Worm (Caenorhabditis elegans) whole organism, L4 larva: ENCODE results near the gene scl-26.

Source experiments
- D1046.2 ChIP-seq: fragments of 200-800 bp; sonication (Bioruptor generic); IDR thresholded peaks from 2 replicates; pipeline ENCODE4 v1.3.6; 2022; ENCODE audit warnings: missing genetic modification characterization, missing compliant biosample characterization
- F10B5.3 ChIP-seq: sonication (generic microtip); optimal IDR thresholded peaks from 2 replicates; lab custom pipeline; 2016; ENCODE audit warnings: mild to moderate bottlenecking, missing genetic modification characterization, missing compliant biosample characterization
- F37D6.2 ChIP-seq: sonication (generic microtip); optimal IDR thresholded peaks from 2 replicates; lab custom pipeline; 2016; ENCODE audit warnings: mild to moderate bottlenecking, missing genetic modification characterization, missing compliant biosample characterization
- T20F7.1 ChIP-seq: fragments of 200-800 bp; sonication (Bioruptor generic); optimal IDR thresholded peaks from 2 replicates; lab custom pipeline; 2018; ENCODE audit warnings: mild to moderate bottlenecking, missing genetic modification characterization, missing compliant biosample characterization
- aha-1 ChIP-seq: fragments of 150-350 bp; peaks from one replicate; lab custom pipeline; 2014; ENCODE audit warnings: missing biosample characterization, missing genetic modification characterization
- aly-2 ChIP-seq: sonication (generic microtip); optimal IDR thresholded peaks from 2 replicates; lab custom pipeline; 2018; ENCODE audit warnings: missing biosample characterization, missing genetic modification characterization
- arid-1 ChIP-seq: fragments of 200-800 bp; sonication (Bioruptor generic); conservative IDR thresholded peaks from 2 replicates; pipeline ENCODE4 v1.3.6; 2022; ENCODE audit warnings: missing genetic modification reagents, missing genetic modification characterization, missing compliant biosample characterization
- ceh-28 ChIP-seq: fragments of 150-350 bp; optimal IDR thresholded peaks from 2 replicates; lab custom pipeline; 2014; ENCODE audit warnings: missing biosample characterization, missing genetic modification reagents, missing genetic modification characterization
- ceh-44 ChIP-seq: fragments of 200-800 bp; sonication (Bioruptor generic); IDR thresholded peaks from 2 replicates; pipeline ENCODE4 v1.3.6; 2022; ENCODE audit warnings: missing genetic modification reagents, missing genetic modification characterization, missing compliant biosample characterization
- ceh-62 ChIP-seq: sonication (generic microtip); optimal IDR thresholded peaks from 2 replicates; lab custom pipeline; 2017; ENCODE audit warnings: missing biosample characterization, missing genetic modification characterization
- ceh-82 ChIP-seq: sonication (generic microtip); optimal IDR thresholded peaks from 2 replicates; lab custom pipeline; 2017; ENCODE audit warnings: missing biosample characterization, missing genetic modification characterization
- ces-1 ChIP-seq: fragments of 150-350 bp; sonication (generic microtip); optimal IDR thresholded peaks from 4 replicates; lab custom pipeline; 2014; ENCODE audit warnings: missing biosample characterization, missing genetic modification reagents, missing genetic modification characterization
- ctbp-1 ChIP-seq: fragments of 200-800 bp; sonication (Bioruptor generic); IDR thresholded peaks from 2 replicates; pipeline ENCODE4 v1.3.6; 2022; ENCODE audit warnings: missing genetic modification reagents, missing genetic modification characterization, missing compliant biosample characterization
- daf-16 ChIP-seq, 3 experiments: sonication (generic microtip); optimal IDR thresholded peaks; 2 replicates each; lab custom pipeline; 2016 to 2017; ENCODE audit warnings: missing genetic modification characterization in 3 of 3, missing genetic modification reagents in 3 of 3, mild to moderate bottlenecking in 2 of 3, missing compliant biosample characterization in 2 of 3, missing biosample characterization in 1 of 3, moderate library complexity in 1 of 3
- dpl-1 ChIP-seq: fragments of 150-350 bp; optimal IDR thresholded peaks from 2 replicates; lab custom pipeline; 2014; ENCODE audit warnings: missing biosample characterization, missing genetic modification reagents, missing genetic modification characterization
- duxl-1 ChIP-seq: sonication (generic microtip); optimal IDR thresholded peaks from 2 replicates; lab custom pipeline; 2016; ENCODE audit warnings: mild to moderate bottlenecking, missing genetic modification characterization, moderate library complexity, missing compliant biosample characterization; ENCODE audit not compliant: poor library complexity
- dve-1 ChIP-seq: sonication (generic microtip); optimal IDR thresholded peaks from 2 replicates; lab custom pipeline; 2017; ENCODE audit warnings: antibody characterized with exemption, mild to moderate bottlenecking, missing genetic modification characterization, missing compliant biosample characterization; ENCODE audit not compliant: insufficient read depth
- egl-27 ChIP-seq: sonication (generic microtip); optimal IDR thresholded peaks from 3 replicates; lab custom pipeline; 2017; ENCODE audit warnings: missing biosample characterization, missing genetic modification reagents, missing genetic modification characterization
- egl-43 ChIP-seq: fragments of 200-800 bp; sonication (Bioruptor generic); IDR thresholded peaks from 2 replicates; pipeline ENCODE4 v1.3.6; 2022; ENCODE audit warnings: missing genetic modification reagents, missing genetic modification characterization, missing compliant biosample characterization
- fkh-10 ChIP-seq: fragments of 150-350 bp; optimal IDR thresholded peaks from 2 replicates; lab custom pipeline; 2014; ENCODE audit warnings: missing biosample characterization, missing genetic modification reagents, missing genetic modification characterization
- fos-1 ChIP-seq: fragments of 150-350 bp; optimal IDR thresholded peaks from 2 replicates; lab custom pipeline; 2014; ENCODE audit warnings: missing biosample characterization, missing genetic modification characterization
- gei-8 ChIP-seq: fragments of 200-800 bp; sonication (Bioruptor generic); optimal IDR thresholded peaks from 2 replicates; lab custom pipeline; 2018; ENCODE audit warnings: mild to moderate bottlenecking, missing genetic modification characterization, missing compliant biosample characterization
- hlh-11 ChIP-seq: fragments of 200-800 bp; sonication (Bioruptor generic); optimal IDR thresholded peaks from 2 replicates; lab custom pipeline; 2018; ENCODE audit warnings: mild to moderate bottlenecking, missing genetic modification characterization, missing compliant biosample characterization
- lim-7 ChIP-seq: fragments of 200-800 bp; sonication (Bioruptor generic); IDR thresholded peaks from 2 replicates; pipeline ENCODE4 v1.3.6; 2022; ENCODE audit warnings: missing genetic modification characterization, missing compliant biosample characterization
- lin-1 ChIP-seq: fragments of 200-800 bp; sonication (Bioruptor generic); IDR thresholded peaks from 2 replicates; pipeline ENCODE4 v1.3.6; 2022; ENCODE audit warnings: missing genetic modification reagents, missing genetic modification characterization, missing compliant biosample characterization
- lin-38 ChIP-seq: fragments of 200-800 bp; sonication (Bioruptor generic); IDR thresholded peaks from 2 replicates; pipeline ENCODE4 v1.3.6; 2022; ENCODE audit warnings: missing genetic modification reagents, missing genetic modification characterization, missing compliant biosample characterization
- lir-3 ChIP-seq: sonication (generic microtip); optimal IDR thresholded peaks from 2 replicates; lab custom pipeline; 2016; ENCODE audit warnings: mild to moderate bottlenecking, missing genetic modification characterization, missing compliant biosample characterization
- lsy-2 ChIP-seq, 2 experiments: fragments of 150-350 bp in 1 of 2; sonication (generic microtip) in 1 of 2; optimal IDR thresholded peaks; 2 replicates each; lab custom pipeline; 2014 to 2017; ENCODE audit warnings: missing biosample characterization in 2 of 2, missing genetic modification characterization in 2 of 2
- madf-5 ChIP-seq, 2 experiments: fragments of 200-800 bp; sonication (Bioruptor generic); IDR thresholded peaks; 2 replicates each; pipeline ENCODE4 v1.3.6; 2022; ENCODE audit warnings: missing compliant biosample characterization in 2 of 2, missing genetic modification characterization in 2 of 2
- mdl-1 ChIP-seq, 2 experiments: fragments of 150-350 bp in 1 of 2; sonication (generic microtip) in 1 of 2; optimal IDR thresholded peaks; 2 replicates each; lab custom pipeline; 2014 to 2017; ENCODE audit warnings: missing biosample characterization in 2 of 2, missing genetic modification characterization in 2 of 2
- mep-1 ChIP-seq: fragments of 150-350 bp; sonication (generic microtip); optimal IDR thresholded peaks from 3 replicates; lab custom pipeline; 2014; ENCODE audit warnings: missing biosample characterization, missing genetic modification characterization
- mes-2 ChIP-seq: sonication (generic microtip); optimal IDR thresholded peaks from 2 replicates; lab custom pipeline; 2016; ENCODE audit warnings: missing genotype, mild to moderate bottlenecking, missing genetic modification characterization, missing compliant biosample characterization; ENCODE audit not compliant: poor library complexity, severe bottlenecking
- mxl-2 ChIP-seq: fragments of 200-800 bp; sonication (Bioruptor generic); conservative IDR thresholded peaks from 2 replicates; pipeline ENCODE4 v1.3.6; 2022; ENCODE audit warnings: missing genetic modification reagents, missing genetic modification characterization, missing compliant biosample characterization
- nhr-10 ChIP-seq: fragments of 150-350 bp; optimal IDR thresholded peaks from 2 replicates; lab custom pipeline; 2014; ENCODE audit warnings: missing biosample characterization, missing genetic modification characterization
- nhr-102 ChIP-seq: sonication (generic microtip); optimal IDR thresholded peaks from 2 replicates; lab custom pipeline; 2016; ENCODE audit warnings: mild to moderate bottlenecking, missing genetic modification characterization, moderate library complexity, missing compliant biosample characterization
- nhr-28 ChIP-seq: fragments of 150-350 bp; optimal IDR thresholded peaks from 2 replicates; lab custom pipeline; 2014; ENCODE audit warnings: missing biosample characterization, missing genetic modification characterization
- nhr-41 ChIP-seq: fragments of 200-800 bp; sonication (Bioruptor generic); IDR thresholded peaks from 2 replicates; pipeline ENCODE4 v1.3.6; 2022; ENCODE audit warnings: missing genetic modification reagents, missing genetic modification characterization, missing compliant biosample characterization
- nhr-42 ChIP-seq: fragments of 200-800 bp; sonication (Bioruptor generic); IDR thresholded peaks from 2 replicates; pipeline ENCODE4 v1.3.6; 2022; ENCODE audit warnings: missing genetic modification characterization, missing compliant biosample characterization
- nhr-48 ChIP-seq: sonication (generic microtip); optimal IDR thresholded peaks from 2 replicates; lab custom pipeline; 2016; ENCODE audit warnings: mild to moderate bottlenecking, missing genetic modification characterization, missing compliant biosample characterization
- rbr-2 ChIP-seq: sonication (generic microtip); optimal IDR thresholded peaks from 2 replicates; lab custom pipeline; 2016; ENCODE audit warnings: missing genotype, missing genetic modification characterization, missing compliant biosample characterization
- saeg-2 ChIP-seq: fragments of 200-800 bp; sonication (Bioruptor generic); IDR thresholded peaks from 2 replicates; pipeline ENCODE4 v1.3.6; 2022; ENCODE audit warnings: missing genetic modification reagents, missing genetic modification characterization, missing compliant biosample characterization
- sdz-12 ChIP-seq: fragments of 200-800 bp; sonication (Bioruptor generic); optimal IDR thresholded peaks from 2 replicates; lab custom pipeline; 2018; ENCODE audit warnings: mild to moderate bottlenecking, missing genetic modification characterization, missing compliant biosample characterization
- set-16 ChIP-seq: fragments of 200-800 bp; sonication (Bioruptor generic); IDR thresholded peaks from 2 replicates; pipeline ENCODE4 v1.3.6; 2022; ENCODE audit warnings: missing genetic modification reagents, missing genetic modification characterization, missing compliant biosample characterization
- tag-97 ChIP-seq: fragments of 200-800 bp; sonication (Bioruptor generic); IDR thresholded peaks from 2 replicates; pipeline ENCODE4 v1.3.6; 2022; ENCODE audit warnings: missing genetic modification characterization, missing compliant biosample characterization
- unc-39 ChIP-seq: sonication (generic microtip); optimal IDR thresholded peaks from 2 replicates; lab custom pipeline; 2017; ENCODE audit warnings: missing biosample characterization, missing genetic modification characterization
- unc-62 ChIP-seq, 3 experiments: fragments of 150-350 bp in 1 of 3; sonication (generic microtip); optimal IDR thresholded peaks in 2 of 3; peaks in 1 of 3; 1 replicate in 1 of 3; 2 replicates in 2 of 3; lab custom pipeline; 2014 to 2017; ENCODE audit warnings: missing biosample characterization in 3 of 3, missing genetic modification characterization in 3 of 3, missing genetic modification reagents in 3 of 3, missing genotype in 1 of 3
- vab-7 ChIP-seq: fragments of 200-800 bp; sonication (Bioruptor generic); IDR thresholded peaks from 2 replicates; pipeline ENCODE4 v1.3.6; 2022; ENCODE audit warnings: missing genetic modification reagents, missing genetic modification characterization, missing compliant biosample characterization
- zfp-2 ChIP-seq: sonication (generic microtip); optimal IDR thresholded peaks from 2 replicates; lab custom pipeline; 2016; ENCODE audit warnings: mild to moderate bottlenecking, missing genetic modification characterization, missing compliant biosample characterization
- zfp-3 ChIP-seq: fragments of 200-800 bp; sonication (Bioruptor generic); conservative IDR thresholded peaks from 2 replicates; pipeline ENCODE4 v1.3.6; 2022; ENCODE audit warnings: missing genetic modification reagents, missing genetic modification characterization, missing compliant biosample characterization
- zip-11 ChIP-seq: fragments of 200-800 bp; sonication (Bioruptor generic); IDR thresholded peaks from 2 replicates; pipeline ENCODE4 v1.3.6; 2022; ENCODE audit warnings: missing genetic modification characterization, missing compliant biosample characterization
- ztf-7 ChIP-seq: fragments of 150-350 bp; optimal IDR thresholded peaks from 2 replicates; lab custom pipeline; 2014; ENCODE audit warnings: missing biosample characterization, missing genetic modification characterization

scl-26 gene

DNA sequence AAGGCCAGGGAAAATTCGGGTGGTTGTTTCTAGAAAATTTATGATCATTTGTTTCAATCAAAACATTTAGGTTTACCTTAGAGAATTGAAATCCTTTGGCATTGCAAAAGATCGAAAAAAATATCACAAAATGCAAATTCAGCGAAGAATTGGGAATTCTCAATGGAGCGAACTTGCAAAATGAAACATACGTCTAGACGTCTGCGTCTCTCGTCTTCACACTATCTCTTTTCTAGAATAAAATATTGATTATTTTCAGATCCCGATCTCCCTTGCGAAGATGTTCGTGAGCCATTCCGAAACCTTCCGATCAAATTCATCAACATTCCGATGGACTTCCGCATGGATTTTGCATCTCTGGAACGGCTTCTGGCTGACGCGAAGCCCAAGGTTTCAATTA, 21.0 kb downstream of the scl-26 start, which contains the start of gene ets-6:
ets-6 (minus strand) TSS at position 169 of the 400 bp plus-strand sequence.
- no peak for TF ChIP-seq ceh-62
- no peak for TF ChIP-seq lin-1 (GFP tag; lab: Robert Waterston, UW)
- TF ChIP-seq saeg-2 (GFP tag; lab: Robert Waterston, UW), result no peak
- TF ChIP-seq daf-16 (GFP tag; optimal IDR thresholded peaks at IDR 0.05; lab: Kevin White, UChicago), result no peak
- TF ChIP-seq daf-16 (tag; optimal IDR thresholded peaks at IDR 0.05; lab: Kevin White, UChicago), result no peak
- peak; percentile 2 for TF ChIP-seq aha-1 (tag; lab: Kevin White, UChicago)
- no peak for TF ChIP-seq nhr-10
- no peak for TF ChIP-seq nhr-28
- peak in 1 of 2 experiments; percentile 65 for TF ChIP-seq unc-62 (GFP tag; optimal IDR thresholded peaks at IDR 0.05 in 1 of 2; lab: Kevin White, UChicago)
- TF ChIP-seq unc-62 (tag; optimal IDR thresholded peaks at IDR 0.05; lab: Kevin White, UChicago), result no peak
- peak; percentile 45 for TF ChIP-seq ceh-28 (tag; lab: Kevin White, UChicago)
- no peak for TF ChIP-seq arid-1 (GFP tag; lab: Robert Waterston, UW)
- peak; percentile 36 for TF ChIP-seq dpl-1 (GFP tag; lab: Kevin White, UChicago)
- TF ChIP-seq mes-2 (tag; lab: Kevin White, UChicago), result peak; percentile 67
- TF ChIP-seq mep-1 (tag; lab: Kevin White, UChicago), result peak; percentile 52
- peak; percentile 38; the same call in 1 of the 2 replicates for TF ChIP-seq ceh-44 (GFP tag; lab: Robert Waterston, UW)
- TF ChIP-seq fkh-10 (GFP tag; lab: Kevin White, UChicago), result no peak
- no peak for TF ChIP-seq D1046.2 (GFP tag; lab: Robert Waterston, UW)
- TF ChIP-seq mxl-2 (GFP tag; lab: Robert Waterston, UW), result no peak
- no peak for TF ChIP-seq tag-97 (GFP tag; lab: Robert Waterston, UW)
- TF ChIP-seq fos-1, result no peak
- no peak for TF ChIP-seq nhr-48 (tag; lab: Kevin White, UChicago)
- no peak for TF ChIP-seq lir-3 (tag; lab: Kevin White, UChicago)
- TF ChIP-seq nhr-102, result no peak
- no peak for TF ChIP-seq nhr-42
- no peak for TF ChIP-seq ztf-7 (tag; lab: Kevin White, UChicago)
- TF ChIP-seq lsy-2 (tag; optimal IDR thresholded peaks at IDR 0.05; lab: Kevin White, UChicago), result peak in 1 of 2 experiments; percentile 77
- TF ChIP-seq gei-8, result no peak
- TF ChIP-seq hlh-11 (tag; lab: Kevin White, UChicago), result no peak
- no peak for TF ChIP-seq vab-7
- no peak for TF ChIP-seq lim-7
- no peak for TF ChIP-seq egl-43 (GFP tag; lab: Robert Waterston, UW)
- no peak for TF ChIP-seq ceh-82 (tag; lab: Kevin White, UChicago)
- TF ChIP-seq ctbp-1 (GFP tag; lab: Robert Waterston, UW), result no peak
- TF ChIP-seq zfp-2 (tag; lab: Kevin White, UChicago), result no peak
- TF ChIP-seq egl-27 (tag; lab: Kevin White, UChicago), result no peak
- no peak for TF ChIP-seq T20F7.1 (GFP tag; lab: Kevin White, UChicago)
- peak; percentile 20 for TF ChIP-seq dve-1
- TF ChIP-seq ces-1 (GFP tag; lab: Kevin White, UChicago), result no peak
- TF ChIP-seq zfp-3 (GFP tag; lab: Robert Waterston, UW), result no peak
- no peak for TF ChIP-seq set-16
- no peak for TF ChIP-seq duxl-1
- TF ChIP-seq unc-39 (tag; lab: Kevin White, UChicago), result no peak
- no peak for TF ChIP-seq madf-5 (GFP tag; IDR thresholded peaks at IDR 0.05; lab: Robert Waterston, UW)
- TF ChIP-seq sdz-12 (GFP tag; lab: Kevin White, UChicago), result no peak
- no peak for TF ChIP-seq F10B5.3 (tag; lab: Kevin White, UChicago)
- TF ChIP-seq nhr-41 (GFP tag; lab: Robert Waterston, UW), result no peak
- no peak for TF ChIP-seq zip-11 (GFP tag; lab: Robert Waterston, UW)
- no peak for TF ChIP-seq mdl-1 (tag; optimal IDR thresholded peaks at IDR 0.05; lab: Kevin White, UChicago)
- TF ChIP-seq F37D6.2 (tag; lab: Kevin White, UChicago), result no peak
- TF ChIP-seq rbr-2 (tag; lab: Kevin White, UChicago), result peak; percentile 41
- TF ChIP-seq aly-2 (tag; lab: Kevin White, UChicago), result no peak
- TF ChIP-seq lin-38 (GFP tag; lab: Robert Waterston, UW), result peak; percentile 96
